Fruit fly (Drosophila melanogaster) whole organism, pupa: Measurements from ENCODE around the gene PolH.

Experiments
- CG10348 ChIP-seq: fragments of 200-800 bp; sonication (Bioruptor generic); IDR thresholded peaks from 2 replicates; pipeline ENCODE4 v1.3.6; 2022; ENCODE audit warnings: missing biosample characterization, missing genetic modification characterization
- CG12605 ChIP-seq: fragments of 200-800 bp; sonication (Bioruptor generic); IDR thresholded peaks from 2 replicates; pipeline ENCODE4 v1.3.6; 2022; ENCODE audit warnings: missing biosample characterization, missing genetic modification characterization
- CG13204 ChIP-seq: fragments of 200-800 bp; sonication (Bioruptor generic); optimal IDR thresholded peaks from 2 replicates; lab custom pipeline; 2018; ENCODE audit warnings: missing biosample characterization, mild to moderate bottlenecking, missing genetic modification characterization, moderate library complexity
- CG14655 ChIP-seq: fragments of 200-800 bp; sonication (Bioruptor generic); optimal IDR thresholded peaks from 3 replicates; lab custom pipeline; 2017; ENCODE audit warnings: mild to moderate bottlenecking, missing biosample characterization, missing genetic modification reagents, missing genetic modification characterization
- CG15710 ChIP-seq: fragments of 200-800 bp; sonication (Bioruptor generic); optimal IDR thresholded peaks from 2 replicates; lab custom pipeline; 2018; ENCODE audit warnings: missing biosample characterization, mild to moderate bottlenecking, missing genetic modification characterization, moderate library complexity
- CG17806 ChIP-seq: fragments of 200-800 bp; sonication (Bioruptor generic); optimal IDR thresholded peaks from 2 replicates; lab custom pipeline; 2018; ENCODE audit warnings: missing biosample characterization, mild to moderate bottlenecking, missing genetic modification characterization, moderate library complexity
- CG32121 ChIP-seq: fragments of 200-800 bp; sonication (Bioruptor generic); IDR thresholded peaks from 2 replicates; pipeline ENCODE4 v1.3.6; 2022; ENCODE audit warnings: missing biosample characterization, missing genetic modification characterization
- CG34367 ChIP-seq: fragments of 200-800 bp; sonication (Bioruptor generic); optimal IDR thresholded peaks from 2 replicates; lab custom pipeline; 2018; ENCODE audit warnings: missing biosample characterization, mild to moderate bottlenecking, missing genetic modification characterization
- CG4496 ChIP-seq: fragments of 200-800 bp; sonication (Bioruptor generic); IDR thresholded peaks from 3 replicates; pipeline ENCODE4 v1.3.6; 2022; ENCODE audit warnings: missing biosample characterization, missing genetic modification characterization
- CG8159 ChIP-seq: fragments of 200-800 bp; sonication (Bioruptor generic); optimal IDR thresholded peaks from 3 replicates; lab custom pipeline; 2018; ENCODE audit warnings: missing biosample characterization, mild to moderate bottlenecking, missing genetic modification characterization, moderate library complexity
- CG8301 ChIP-seq: fragments of 200-800 bp; sonication (Bioruptor generic); optimal IDR thresholded peaks from 2 replicates; lab custom pipeline; 2018; ENCODE audit warnings: missing biosample characterization, mild to moderate bottlenecking, missing genetic modification characterization
- CG9948 ChIP-seq: fragments of 200-800 bp; sonication (Bioruptor generic); optimal IDR thresholded peaks from 2 replicates; lab custom pipeline; 2018; ENCODE audit warnings: missing biosample characterization, mild to moderate bottlenecking, missing genetic modification characterization, moderate library complexity
- D1 ChIP-seq: fragments of 200-800 bp; sonication (Bioruptor generic); optimal IDR thresholded peaks from 2 replicates; lab custom pipeline; 2018; ENCODE audit warnings: missing biosample characterization, mild to moderate bottlenecking, missing genetic modification characterization, moderate library complexity
- EcR ChIP-seq: fragments of 200-800 bp; sonication (Bioruptor generic); optimal IDR thresholded peaks from 3 replicates; lab custom pipeline; 2019; ENCODE audit warnings: missing biosample characterization, missing genetic modification characterization, mild to moderate bottlenecking, moderate library complexity, missing genetic modification reagents
- Ets98B ChIP-seq: fragments of 200-800 bp; sonication (Bioruptor generic); IDR thresholded peaks from 2 replicates; pipeline ENCODE4 v1.3.6; 2022; ENCODE audit warnings: missing biosample characterization, missing genetic modification characterization
- Pif1A ChIP-seq: fragments of 200-800 bp; sonication (Bioruptor generic); optimal IDR thresholded peaks from 3 replicates; lab custom pipeline; 2016; ENCODE audit warnings: missing biosample characterization, missing genetic modification characterization
- Pif1B ChIP-seq: fragments of 200-800 bp; sonication (Bioruptor generic); optimal IDR thresholded peaks from 3 replicates; lab custom pipeline; 2016; ENCODE audit warnings: missing biosample characterization, missing genetic modification characterization
- Snoo ChIP-seq: fragments of 200-800 bp; sonication (Bioruptor generic); optimal IDR thresholded peaks from 3 replicates; lab custom pipeline; 2017; ENCODE audit warnings: missing biosample characterization, mild to moderate bottlenecking, missing genetic modification characterization, inconsistent platforms
- fd96Ca ChIP-seq: fragments of 200-800 bp; sonication (Bioruptor generic); IDR thresholded peaks from 3 replicates; pipeline ENCODE4 v1.3.6; 2022; ENCODE audit warnings: missing biosample characterization, missing genetic modification characterization
- gl ChIP-seq: fragments of 200-800 bp; sonication (Bioruptor generic); optimal IDR thresholded peaks from 2 replicates; lab custom pipeline; 2018; ENCODE audit warnings: missing biosample characterization, mild to moderate bottlenecking, missing genetic modification characterization
- rn ChIP-seq: fragments of 200-800 bp; sonication (Bioruptor generic); IDR thresholded peaks from 2 replicates; pipeline ENCODE4 v1.3.6; 2022; ENCODE audit warnings: missing biosample characterization, missing genetic modification characterization

PolH gene

DNA sequence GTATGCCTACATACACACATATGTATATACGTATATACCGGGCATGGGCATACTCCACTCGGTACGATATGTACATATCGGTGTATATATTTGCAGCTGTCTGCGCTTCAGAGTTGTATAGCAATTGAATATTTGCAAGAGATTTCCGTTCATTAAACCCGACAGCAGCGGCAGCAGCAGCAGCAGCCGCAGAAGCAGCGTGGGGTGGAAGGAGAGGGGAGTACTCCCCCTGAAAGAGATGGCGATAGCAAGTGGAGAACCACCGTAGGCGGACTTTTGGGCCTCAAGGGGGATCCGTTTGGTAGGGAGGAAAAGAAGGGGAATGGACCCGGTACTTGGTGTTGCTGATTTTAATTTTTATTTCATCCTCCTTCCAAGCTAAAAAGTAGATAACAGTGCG lies 46.8 kb downstream of the PolH start:
- TF ChIP-seq EcR (peak; percentile 100), CG12605 (GFP tag; lab: Robert Waterston, UW) (no peak; the same call in 1 of the 2 replicates), CG10348 (GFP tag; lab: Robert Waterston, UW) (no peak), CG15710 (tag; lab: Kevin White, UChicago) (no peak), CG13204 (GFP tag; lab: Kevin White, UChicago) (peak; percentile 98), CG4496 (GFP tag; lab: Robert Waterston, UW) (peak; percentile 67), CG14655 (peak; percentile 37), Snoo (tag; lab: Kevin White, UChicago) (no peak), rn (0 out of 2 replicates have a peak, but pooled peaks have one; percentile 12), gl (tag; lab: Kevin White, UChicago) (peak; percentile 42), Pif1B (GFP tag; lab: Kevin White, UChicago) (peak; percentile 51), D1 (tag; lab: Kevin White, UChicago) (no peak), CG32121 (GFP tag; lab: Robert Waterston, UW) (0 out of 2 replicates have a peak, but pooled peaks have one; percentile 58), CG34367 (tag; lab: Kevin White, UChicago) (no peak), fd96Ca (GFP tag; lab: Robert Waterston, UW) (peak; percentile 65; the same call in 2 of the 3 replicates), CG8159 (peak; percentile 1), CG8301 (tag; lab: Kevin White, UChicago) (peak; percentile 20), CG9948 (tag; lab: Kevin White, UChicago) (no peak), CG17806 (tag; lab: Kevin White, UChicago) (no peak), Ets98B (GFP tag; lab: Robert Waterston, UW) (no peak; the same call in 1 of the 2 replicates), Pif1A (GFP tag; lab: Kevin White, UChicago) (peak; percentile 2)

- TF ChIP-seq CG9948 (tag; lab: Kevin White, UChicago) (peak; percentile 45), CG13204 (GFP tag; lab: Kevin White, UChicago) (no peak), Pif1A (GFP tag; lab: Kevin White, UChicago) (no peak), CG4496 (GFP tag; lab: Robert Waterston, UW) (no peak), CG17806 (tag; lab: Kevin White, UChicago) (peak; percentile 9), CG12605 (GFP tag; lab: Robert Waterston, UW) (no peak), fd96Ca (GFP tag; lab: Robert Waterston, UW) (no peak), CG8159 (no peak), CG8301 (tag; lab: Kevin White, UChicago) (peak; percentile 50), CG14655 (peak; percentile 63), gl (tag; lab: Kevin White, UChicago) (no peak), D1 (tag; lab: Kevin White, UChicago) (no peak)
These were observed 47.5 kb downstream of the PolH start for dm6 chr3L:21894100-21894499.

- TF ChIP-seq EcR (peak; percentile 99), fd96Ca (GFP tag; lab: Robert Waterston, UW) (peak; percentile 66; the same call in 2 of the 3 replicates), CG32121 (GFP tag; lab: Robert Waterston, UW) (peak; percentile 23; the same call in 1 of the 2 replicates), CG13204 (GFP tag; lab: Kevin White, UChicago) (peak; percentile 93), CG4496 (GFP tag; lab: Robert Waterston, UW) (no peak), CG9948 (tag; lab: Kevin White, UChicago) (no peak), CG12605 (GFP tag; lab: Robert Waterston, UW) (peak; percentile 38; the same call in 1 of the 2 replicates), gl (tag; lab: Kevin White, UChicago) (peak; percentile 60), CG15710 (tag; lab: Kevin White, UChicago) (no peak)
These were observed 47.9 kb downstream of the PolH start for dm6 chr3L:21893697-21894099.

- TF ChIP-seq Pif1A (GFP tag; lab: Kevin White, UChicago) (no peak), CG32121 (GFP tag; lab: Robert Waterston, UW) (peak; percentile 78), gl (tag; lab: Kevin White, UChicago) (peak; percentile 60), EcR (peak; percentile 94), CG15710 (tag; lab: Kevin White, UChicago) (peak; percentile 4), CG34367 (tag; lab: Kevin White, UChicago) (peak; percentile 41), CG12605 (GFP tag; lab: Robert Waterston, UW) (peak; percentile 63; the same call in 1 of the 2 replicates), CG8301 (tag; lab: Kevin White, UChicago) (peak; percentile 30), D1 (tag; lab: Kevin White, UChicago) (no peak), CG9948 (tag; lab: Kevin White, UChicago) (peak; percentile 35), Pif1B (GFP tag; lab: Kevin White, UChicago) (peak; percentile 41), rn (0 out of 2 replicates have a peak, but pooled peaks have one; percentile 24), Ets98B (GFP tag; lab: Robert Waterston, UW) (0 out of 2 replicates have a peak, but pooled peaks have one; percentile 49), fd96Ca (GFP tag; lab: Robert Waterston, UW) (peak; percentile 65; the same call in 2 of the 3 replicates), CG17806 (tag; lab: Kevin White, UChicago) (no peak), CG8159 (peak; percentile 16), CG10348 (GFP tag; lab: Robert Waterston, UW) (no peak), CG4496 (GFP tag; lab: Robert Waterston, UW) (peak; percentile 73; the same call in 2 of the 3 replicates), CG14655 (peak; percentile 63), Snoo (tag; lab: Kevin White, UChicago) (no peak), CG13204 (GFP tag; lab: Kevin White, UChicago) (peak; percentile 97)
These were observed 48.9 kb downstream of the PolH start for dm6 chr3L:21892699-21893098.

DNA sequence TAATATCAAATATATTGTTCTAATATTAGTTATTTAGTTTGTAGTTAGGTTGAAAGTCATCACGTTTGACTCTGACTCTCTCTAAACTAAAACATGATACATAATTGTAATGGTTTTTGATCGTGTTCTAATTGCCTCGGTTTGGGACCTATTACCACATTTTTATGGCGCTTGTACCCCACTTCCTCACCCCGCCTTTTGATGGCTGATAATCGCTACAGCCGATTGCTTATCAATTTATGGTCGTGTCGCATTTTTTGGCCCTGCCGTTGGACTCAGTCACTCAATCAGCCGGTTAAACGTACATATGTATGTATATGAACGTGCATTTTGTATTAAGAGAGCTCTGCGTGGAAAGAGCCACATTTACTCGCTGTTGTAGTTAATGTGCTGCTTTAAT lies 49.4 kb downstream of the PolH start:
- TF ChIP-seq Snoo (tag; lab: Kevin White, UChicago) (no peak), CG12605 (GFP tag; lab: Robert Waterston, UW) (no peak), CG14655 (no peak)
